Worm (Caenorhabditis elegans) whole organism, L1 larva: ENCODE measurements around the gene ZC15.1.

Source experiments
- C16A3.4 ChIP-seq: fragments of 150-350 bp; optimal IDR thresholded peaks from 2 replicates; lab custom pipeline; 2014; ENCODE audit warnings: missing biosample characterization, missing genetic modification characterization
- C34B4.2 ChIP-seq: sonication (generic microtip); optimal IDR thresholded peaks from 2 replicates; lab custom pipeline; 2017; ENCODE audit warnings: mild to moderate bottlenecking, missing genetic modification characterization, missing compliant biosample characterization
- aha-1 ChIP-seq: fragments of 150-350 bp; optimal IDR thresholded peaks from 2 replicates; lab custom pipeline; 2014; ENCODE audit warnings: missing biosample characterization, missing genetic modification characterization
- alr-1 ChIP-seq: fragments of 200-800 bp; sonication (Bioruptor generic); optimal IDR thresholded peaks from 2 replicates; lab custom pipeline; 2018; ENCODE audit warnings: borderline replicate concordance, mild to moderate bottlenecking, missing genetic modification characterization, missing compliant biosample characterization
- aly-2 ChIP-seq: fragments of 150-350 bp; optimal IDR thresholded peaks from 2 replicates; lab custom pipeline; 2014; ENCODE audit warnings: missing biosample characterization, missing genetic modification characterization
- blmp-1 ChIP-seq: fragments of 150-350 bp; optimal IDR thresholded peaks from 2 replicates; lab custom pipeline; 2014; ENCODE audit warnings: missing biosample characterization, missing genetic modification characterization
- ceh-63 ChIP-seq: fragments of 200-800 bp; sonication (Bioruptor generic); optimal IDR thresholded peaks from 2 replicates; lab custom pipeline; 2018; ENCODE audit warnings: mild to moderate bottlenecking, missing genetic modification characterization, missing compliant biosample characterization
- dpl-1 ChIP-seq, 3 experiments: fragments of 150-350 bp in 2 of 3; sonication (generic microtip) in 1 of 3; optimal IDR thresholded peaks; 2 replicates each; lab custom pipeline; 2014 to 2017; ENCODE audit warnings: missing biosample characterization in 3 of 3, missing genetic modification characterization in 3 of 3, missing genetic modification reagents in 3 of 3
- efl-1 ChIP-seq, 4 experiments: fragments of 150-350 bp; optimal IDR thresholded peaks in 3 of 4; peaks in 1 of 4; 1 replicate in 1 of 4; 2 replicates in 3 of 4; lab custom pipeline; 2014; ENCODE audit warnings: missing biosample characterization in 2 of 4, missing genetic modification characterization in 2 of 4, missing genetic modification reagents in 2 of 4
- elt-2 ChIP-seq: sonication (generic microtip); optimal IDR thresholded peaks from 2 replicates; lab custom pipeline; 2016; ENCODE audit warnings: missing genetic modification characterization, mild to moderate bottlenecking, inconsistent platforms, missing compliant biosample characterization, missing genetic modification reagents
- ets-5 ChIP-seq: fragments of 200-800 bp; sonication (Bioruptor generic); IDR thresholded peaks from 2 replicates; pipeline ENCODE4 v1.3.6; 2022; ENCODE audit warnings: missing genetic modification characterization, missing compliant biosample characterization
- fkh-10 ChIP-seq: sonication (generic microtip); optimal IDR thresholded peaks from 2 replicates; lab custom pipeline; 2017; ENCODE audit warnings: missing biosample characterization, missing genetic modification reagents, missing genetic modification characterization
- fkh-8 ChIP-seq: sonication (generic microtip); optimal IDR thresholded peaks from 2 replicates; lab custom pipeline; 2016; ENCODE audit warnings: mild to moderate bottlenecking, missing genetic modification characterization, missing compliant biosample characterization
- fos-1 ChIP-seq: fragments of 150-350 bp; optimal IDR thresholded peaks from 2 replicates; lab custom pipeline; 2014; ENCODE audit warnings: missing biosample characterization, missing genetic modification characterization
- hlh-4 ChIP-seq: sonication (generic microtip); optimal IDR thresholded peaks from 2 replicates; lab custom pipeline; 2016; ENCODE audit warnings: mild to moderate bottlenecking, missing genetic modification characterization, missing compliant biosample characterization
- irx-1 ChIP-seq: sonication (generic microtip); optimal IDR thresholded peaks from 2 replicates; lab custom pipeline; 2016; ENCODE audit warnings: missing genetic modification characterization, missing compliant biosample characterization
- lin-15B ChIP-seq: fragments of 150-350 bp; sonication (generic microtip); optimal IDR thresholded peaks from 3 replicates; lab custom pipeline; 2014; ENCODE audit warnings: missing biosample characterization, missing genetic modification characterization
- lin-35 ChIP-seq, 2 experiments: fragments of 150-350 bp; optimal IDR thresholded peaks; 2 replicates each; lab custom pipeline; 2014; ENCODE audit warnings: missing biosample characterization in 2 of 2, missing genetic modification characterization in 2 of 2, missing genetic modification reagents in 2 of 2
- lin-39 ChIP-seq: fragments of 150-350 bp; optimal IDR thresholded peaks from 2 replicates; lab custom pipeline; 2014; ENCODE audit warnings: missing biosample characterization, missing genetic modification reagents, missing genetic modification characterization
- lir-3 ChIP-seq: sonication (generic microtip); optimal IDR thresholded peaks from 2 replicates; lab custom pipeline; 2016; ENCODE audit warnings: mild to moderate bottlenecking, missing genetic modification characterization, moderate library complexity, missing compliant biosample characterization; ENCODE audit not compliant: poor library complexity
- nhr-20 ChIP-seq: sonication (generic microtip); optimal IDR thresholded peaks from 2 replicates; lab custom pipeline; 2016; ENCODE audit warnings: mild to moderate bottlenecking, missing genetic modification characterization, missing compliant biosample characterization
- nhr-28 ChIP-seq: fragments of 150-350 bp; optimal IDR thresholded peaks from 2 replicates; lab custom pipeline; 2014; ENCODE audit warnings: missing biosample characterization, missing genetic modification characterization
- nhr-71 ChIP-seq: sonication (generic microtip); optimal IDR thresholded peaks from 2 replicates; lab custom pipeline; 2016; ENCODE audit warnings: mild to moderate bottlenecking, missing genetic modification characterization, moderate library complexity, missing compliant biosample characterization
- nhr-76 ChIP-seq: sonication (generic microtip); optimal IDR thresholded peaks from 2 replicates; lab custom pipeline; 2017; ENCODE audit warnings: missing biosample characterization, missing genetic modification characterization
- nhr-77 ChIP-seq: fragments of 150-350 bp; optimal IDR thresholded peaks from 2 replicates; lab custom pipeline; 2014; ENCODE audit warnings: missing biosample characterization, missing genetic modification characterization
- nhr-85 ChIP-seq: sonication (generic microtip); peaks from one replicate; lab custom pipeline; 2016; ENCODE audit warnings: missing genetic modification characterization, inconsistent platforms, missing compliant biosample characterization
- rnt-1 ChIP-seq: sonication (generic microtip); optimal IDR thresholded peaks from 2 replicates; lab custom pipeline; 2016; ENCODE audit warnings: mild to moderate bottlenecking, missing genetic modification characterization, moderate library complexity, missing compliant biosample characterization
- sup-37 ChIP-seq: fragments of 200-800 bp; sonication (Bioruptor generic); optimal IDR thresholded peaks from 2 replicates; lab custom pipeline; 2018; ENCODE audit warnings: mild to moderate bottlenecking, missing genetic modification characterization, missing compliant biosample characterization
- swsn-7 ChIP-seq: sonication (generic microtip); optimal IDR thresholded peaks from 2 replicates; lab custom pipeline; 2016; ENCODE audit warnings: missing genetic modification characterization, missing compliant biosample characterization
- unc-130 ChIP-seq: fragments of 150-350 bp; optimal IDR thresholded peaks from 2 replicates; lab custom pipeline; 2017; ENCODE audit warnings: missing biosample characterization, missing genetic modification characterization, inconsistent platforms
- unc-30 ChIP-seq: sonication (generic microtip); optimal IDR thresholded peaks from 2 replicates; lab custom pipeline; 2017; ENCODE audit warnings: missing biosample characterization, missing genetic modification characterization
- unc-62 ChIP-seq: fragments of 150-350 bp; optimal IDR thresholded peaks from 2 replicates; lab custom pipeline; 2014; ENCODE audit warnings: missing biosample characterization, missing genetic modification reagents, missing genetic modification characterization
- unc-86 ChIP-seq: sonication (generic microtip); optimal IDR thresholded peaks from 2 replicates; lab custom pipeline; 2016; ENCODE audit warnings: missing genetic modification characterization, missing compliant biosample characterization
- unc-98 ChIP-seq: fragments of 200-800 bp; sonication (Bioruptor generic); IDR thresholded peaks from 2 replicates; pipeline ENCODE4 v1.3.6; 2022; ENCODE audit warnings: missing genetic modification characterization, missing compliant biosample characterization
- vab-15 ChIP-seq: sonication (generic microtip); optimal IDR thresholded peaks from 2 replicates; lab custom pipeline; 2017; ENCODE audit warnings: missing genotype, mild to moderate bottlenecking, missing genetic modification characterization, missing compliant biosample characterization
- ztf-11 ChIP-seq, 2 experiments: sonication (generic microtip); optimal IDR thresholded peaks; 2 replicates each; lab custom pipeline; 2016 to 2017; ENCODE audit warnings: missing genetic modification characterization in 2 of 2, missing biosample characterization in 1 of 2, missing compliant biosample characterization in 1 of 2
- ztf-4 ChIP-seq: fragments of 150-350 bp; optimal IDR thresholded peaks from 2 replicates; lab custom pipeline; 2014; ENCODE audit warnings: missing biosample characterization, missing genetic modification characterization

Gene ZC15.1

ce11 chrV:20338870-20339269 lies 33.0 kb downstream of the ZC15.1 start:
- TF ChIP-seq nhr-28 (no peak), efl-1 (optimal IDR thresholded peaks at IDR 0.05; lab: Kevin White, UChicago) (no peak), efl-1 (GFP tag; optimal IDR thresholded peaks at IDR 0.05 in 1 of 2; lab: Kevin White, UChicago) (no peak), nhr-20 (tag; lab: Kevin White, UChicago) (no peak), irx-1 (tag; lab: Kevin White, UChicago) (peak; percentile 23), lin-15B (tag; lab: Kevin White, UChicago) (no peak), blmp-1 (tag; lab: Kevin White, UChicago) (no peak), hlh-4 (tag; lab: Kevin White, UChicago) (no peak), fkh-10 (GFP tag; lab: Kevin White, UChicago) (peak; percentile 44), ztf-11 (tag; optimal IDR thresholded peaks at IDR 0.05; lab: Kevin White, UChicago) (no peak)

ce11 chrV:20344889-20345288 lies 39.0 kb downstream of the ZC15.1 start, which contains the start of gene Y38H6A.3:
Y38H6A.3 (plus strand) TSS chrV:20345189.
- no peak for TF ChIP-seq elt-2 (tag; lab: Kevin White, UChicago)

- no peak for TF ChIP-seq rnt-1 (tag; lab: Kevin White, UChicago)
- no peak for TF ChIP-seq alr-1 (tag; lab: Kevin White, UChicago)
- no peak for TF ChIP-seq unc-86 (tag; lab: Kevin White, UChicago)
- no peak for TF ChIP-seq unc-98 (GFP tag; lab: Robert Waterston, UW)
- TF ChIP-seq ceh-63 = no peak
- no peak for TF ChIP-seq nhr-71 (tag; lab: Kevin White, UChicago)
- no peak for TF ChIP-seq unc-130 (tag; lab: Kevin White, UChicago)
- no peak for TF ChIP-seq fkh-8 (tag; lab: Kevin White, UChicago)
- no peak for TF ChIP-seq ztf-4 (tag; lab: Kevin White, UChicago)
- TF ChIP-seq nhr-77 (tag; lab: Kevin White, UChicago) = no peak
- no peak for TF ChIP-seq ets-5 (GFP tag; lab: Robert Waterston, UW)
- no peak for TF ChIP-seq C34B4.2
- TF ChIP-seq aly-2 (tag; lab: Kevin White, UChicago) = no peak
- TF ChIP-seq swsn-7 (tag; lab: Kevin White, UChicago) = no peak
- no peak for TF ChIP-seq dpl-1 (GFP tag; optimal IDR thresholded peaks at IDR 0.05; lab: Kevin White, UChicago)
- TF ChIP-seq lir-3 (tag; lab: Kevin White, UChicago) = no peak
- no peak for TF ChIP-seq nhr-76 (tag; lab: Kevin White, UChicago)
These were observed 41.7 kb downstream of the ZC15.1 start for ce11 chrV:20347625-20348024.

- TF ChIP-seq rnt-1 (tag; lab: Kevin White, UChicago) = no peak
- TF ChIP-seq nhr-85 = peak; percentile 2
These were observed 44.5 kb downstream of the ZC15.1 start for ce11 chrV:20350382-20350781.

ce11 chrV:20351195-20351594 lies 45.3 kb downstream of the ZC15.1 start, which contains the start of gene K02E2.1:
K02E2.1 (plus strand) TSS chrV:20351495.
- TF ChIP-seq aha-1 (tag; lab: Kevin White, UChicago) (no peak), hlh-4 (tag; lab: Kevin White, UChicago) (peak; percentile 52)

- no peak for TF ChIP-seq dpl-1 (GFP tag; optimal IDR thresholded peaks at IDR 0.05; lab: Kevin White, UChicago)
- TF ChIP-seq alr-1 (tag; lab: Kevin White, UChicago) = no peak
- no peak for TF ChIP-seq unc-30 (tag; lab: Kevin White, UChicago)
- TF ChIP-seq C16A3.4 = no peak
- TF ChIP-seq ztf-11 (tag; optimal IDR thresholded peaks at IDR 0.05; lab: Kevin White, UChicago) = no peak
- no peak for TF ChIP-seq lin-35 (GFP tag; optimal IDR thresholded peaks at IDR 0.05; lab: Kevin White, UChicago)
- TF ChIP-seq vab-15 (tag; lab: Kevin White, UChicago) = no peak
- no peak for TF ChIP-seq fos-1 (tag; lab: Kevin White, UChicago)
- no peak for TF ChIP-seq lin-39 (tag; lab: Kevin White, UChicago)
- no peak for TF ChIP-seq unc-62
- TF ChIP-seq rnt-1 (tag; lab: Kevin White, UChicago) = no peak
- TF ChIP-seq sup-37 (GFP tag; lab: Kevin White, UChicago) = no peak
- TF ChIP-seq, all 84 proteins: peak for 0
These were observed 50.6 kb downstream of the ZC15.1 start, which contains the start of gene grd-11 for ce11 chrV:20356472-20356871. grd-11 (plus strand) TSS chrV:20356772.
